Worm (Caenorhabditis elegans): ENCODE measurements around the gene sra-31.

- TF ChIP-seq W03F9.2 (tag; optimal IDR thresholded peaks at IDR 0.05) (no peak), him-1 (tag; optimal IDR thresholded peaks at IDR 0.05) (no peak), dao-5 (tag; optimal IDR thresholded peaks at IDR 0.05) (no peak)
These were observed 40.7 kb upstream of the sra-31 start for ce11 chrII:6619007-6619406.
